Worm (Caenorhabditis elegans) whole organism, L1 larva: ENCODE measurements around the gene fbxa-98.

Experiments
- C04F5.9 ChIP-seq: sonication (generic microtip); optimal IDR thresholded peaks from 2 replicates; lab custom pipeline; 2016; ENCODE audit warnings: missing genetic modification characterization, missing compliant biosample characterization
- Y116A8C.19 ChIP-seq: sonication (generic microtip); optimal IDR thresholded peaks from 2 replicates; lab custom pipeline; 2016; ENCODE audit warnings: missing compliant biosample characterization, missing genetic modification characterization, borderline replicate concordance
- alr-1 ChIP-seq: fragments of 200-800 bp; sonication (Bioruptor generic); optimal IDR thresholded peaks from 2 replicates; lab custom pipeline; 2018; ENCODE audit warnings: borderline replicate concordance, mild to moderate bottlenecking, missing genetic modification characterization, missing compliant biosample characterization
- egl-27 ChIP-seq, 2 experiments: fragments of 150-350 bp in 1 of 2; sonication (generic microtip); optimal IDR thresholded peaks; 3 replicates each; lab custom pipeline; 2017 to 2018; ENCODE audit warnings: missing biosample characterization in 2 of 2, missing genetic modification characterization in 2 of 2, missing genetic modification reagents in 2 of 2
- elt-2 ChIP-seq: sonication (generic microtip); optimal IDR thresholded peaks from 2 replicates; lab custom pipeline; 2016; ENCODE audit warnings: missing genetic modification characterization, mild to moderate bottlenecking, inconsistent platforms, missing compliant biosample characterization, missing genetic modification reagents
- lin-35 ChIP-seq, 2 experiments: fragments of 150-350 bp; optimal IDR thresholded peaks; 2 replicates each; lab custom pipeline; 2014; ENCODE audit warnings: missing biosample characterization in 2 of 2, missing genetic modification characterization in 2 of 2, missing genetic modification reagents in 2 of 2
- nhr-237 ChIP-seq: fragments of 150-350 bp; optimal IDR thresholded peaks from 2 replicates; lab custom pipeline; 2014; ENCODE audit warnings: missing biosample characterization, missing genetic modification characterization
- nhr-77 ChIP-seq: fragments of 150-350 bp; optimal IDR thresholded peaks from 2 replicates; lab custom pipeline; 2014; ENCODE audit warnings: missing biosample characterization, missing genetic modification characterization
- rnt-1 ChIP-seq: sonication (generic microtip); optimal IDR thresholded peaks from 2 replicates; lab custom pipeline; 2016; ENCODE audit warnings: mild to moderate bottlenecking, missing genetic modification characterization, moderate library complexity, missing compliant biosample characterization
- skn-1 ChIP-seq: fragments of 150-350 bp; optimal IDR thresholded peaks from 2 replicates; lab custom pipeline; 2014; ENCODE audit warnings: missing biosample characterization, missing genetic modification characterization
- unc-62 ChIP-seq: fragments of 150-350 bp; optimal IDR thresholded peaks from 2 replicates; lab custom pipeline; 2014; ENCODE audit warnings: missing biosample characterization, missing genetic modification reagents, missing genetic modification characterization
- zip-4 ChIP-seq: fragments of 200-800 bp; sonication (Bioruptor generic); optimal IDR thresholded peaks from 2 replicates; lab custom pipeline; 2018; ENCODE audit warnings: mild to moderate bottlenecking, missing genetic modification characterization, moderate library complexity, missing compliant biosample characterization
- ztf-11 ChIP-seq, 2 experiments: sonication (generic microtip); optimal IDR thresholded peaks; 2 replicates each; lab custom pipeline; 2016 to 2017; ENCODE audit warnings: missing genetic modification characterization in 2 of 2, missing biosample characterization in 1 of 2, missing compliant biosample characterization in 1 of 2

DNA sequence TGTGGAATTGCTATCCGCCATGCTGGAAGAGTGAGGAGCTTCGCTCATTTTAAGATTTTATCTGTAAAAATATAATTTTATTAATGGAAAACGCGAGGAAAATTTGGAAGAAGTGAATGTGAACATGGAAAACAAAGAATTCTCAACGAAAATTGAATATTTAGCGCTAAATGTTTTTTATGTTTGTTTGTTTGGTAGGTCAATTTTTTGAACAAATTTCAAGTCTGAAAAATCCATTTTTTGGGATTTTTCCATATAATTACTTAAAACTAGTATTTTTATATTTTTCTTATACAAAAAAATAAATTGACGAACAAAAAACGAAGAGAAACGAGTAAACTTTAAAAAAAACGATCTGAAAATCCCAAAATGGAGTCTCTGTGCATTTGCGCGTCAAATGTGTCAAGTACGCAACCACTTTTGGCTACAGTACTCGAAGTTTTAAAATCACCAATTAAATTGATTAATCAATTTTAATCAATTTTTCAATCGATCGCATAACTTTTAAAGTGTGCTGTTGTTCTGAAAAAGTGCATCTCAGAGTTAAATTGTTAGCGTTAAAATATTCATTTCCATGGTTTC lies 33.7 kb downstream of the fbxa-98 start, which contains the start of gene fbxa-215:
- TF ChIP-seq Y116A8C.19 (no peak), skn-1 (tag; lab: Kevin White, UChicago) (no peak), zip-4 (GFP tag; lab: Kevin White, UChicago) (no peak), ztf-11 (tag; optimal IDR thresholded peaks at IDR 0.05; lab: Kevin White, UChicago) (no peak), unc-62 (GFP tag; lab: Kevin White, UChicago) (no peak), alr-1 (tag; lab: Kevin White, UChicago) (no peak), elt-2 (tag; lab: Kevin White, UChicago) (no peak), nhr-237 (tag; lab: Kevin White, UChicago) (no peak), nhr-77 (tag; lab: Kevin White, UChicago) (no peak), lin-35 (GFP tag; optimal IDR thresholded peaks at IDR 0.05; lab: Kevin White, UChicago) (no peak), C04F5.9 (tag; lab: Kevin White, UChicago) (no peak), egl-27 (tag; optimal IDR thresholded peaks at IDR 0.05; lab: Kevin White, UChicago) (no peak), rnt-1 (tag; lab: Kevin White, UChicago) (no peak)
